Fruit fly (Drosophila melanogaster): ENCODE results near the gene bru2.

bru2 gene

dm6 chr2L:12435976-12436771 lies 92.2 kb downstream of the bru2 start (continued):
- TF ChIP-seq repo (GFP tag; optimal IDR thresholded peaks at IDR 0.05), result no peak
- TF ChIP-seq CG15514 (GFP tag; optimal IDR thresholded peaks at IDR 0.05), result peak; percentile 8
- no peak for TF ChIP-seq CG13624 (GFP tag; optimal IDR thresholded peaks at IDR 0.05)
- no peak for TF ChIP-seq CG2116 (GFP tag; optimal IDR thresholded peaks at IDR 0.05)
- no peak for TF ChIP-seq CG17912 (GFP tag; optimal IDR thresholded peaks at IDR 0.05)
- no peak for TF ChIP-seq odd (GFP tag; optimal IDR thresholded peaks at IDR 0.05)
- no peak for TF ChIP-seq CG1792 (GFP tag; optimal IDR thresholded peaks at IDR 0.05)
- TF ChIP-seq CG7928 (GFP tag; optimal IDR thresholded peaks at IDR 0.05), result no peak
- no peak for TF ChIP-seq Atf3 (GFP tag; optimal IDR thresholded peaks at IDR 0.05)
- TF ChIP-seq E2f2 (GFP tag; IDR thresholded peaks at IDR 0.05), result no peak
- TF ChIP-seq CG6765 (GFP tag; optimal IDR thresholded peaks at IDR 0.05), result no peak
- TF ChIP-seq Doc3 (GFP tag; IDR thresholded peaks at IDR 0.05; ENCODE audit: partially characterized antibody), result no peak
- TF ChIP-seq CG5245 (GFP tag; optimal IDR thresholded peaks at IDR 0.05), result no peak
- TF ChIP-seq Nf-YA (GFP tag; IDR thresholded peaks at IDR 0.05), result no peak
- TF ChIP-seq chif (GFP tag; optimal IDR thresholded peaks at IDR 0.05), result no peak
- no peak for TF ChIP-seq Oli (tag; optimal IDR thresholded peaks at IDR 0.05)
- no peak for TF ChIP-seq toy (GFP tag; IDR thresholded peaks at IDR 0.05)
- TF ChIP-seq chinmo (GFP tag; IDR thresholded peaks at IDR 0.05; ENCODE audit: partially characterized antibody), result peak; percentile 32; the same call in 1 of the 4 replicates
- no peak for TF ChIP-seq CG4854 (GFP tag; optimal IDR thresholded peaks at IDR 0.05)
- TF ChIP-seq Scr (GFP tag; IDR thresholded peaks at IDR 0.05; ENCODE audit: partially characterized antibody), result no peak
- TF ChIP-seq kay (GFP tag; optimal IDR thresholded peaks at IDR 0.05), result no peak
- TF ChIP-seq tio (GFP tag; optimal IDR thresholded peaks at IDR 0.05), result no peak
- TF ChIP-seq CG2199 (GFP tag; IDR thresholded peaks at IDR 0.05), result no peak
- TF ChIP-seq row (GFP tag; IDR thresholded peaks at IDR 0.05), result peak; percentile 88
- no peak for TF ChIP-seq ase (GFP tag; IDR thresholded peaks at IDR 0.05)
- no peak for TF ChIP-seq CG10209 (GFP tag; optimal IDR thresholded peaks at IDR 0.05)
- TF ChIP-seq wek (GFP tag; optimal IDR thresholded peaks at IDR 0.05), result no peak
- TF ChIP-seq fu2 (GFP tag; optimal IDR thresholded peaks at IDR 0.05), result no peak
- TF ChIP-seq seq (GFP tag; IDR thresholded peaks at IDR 0.05), result no peak; the same call in 1 of the 2 replicates
- TF ChIP-seq Elba2 (GFP tag; optimal IDR thresholded peaks at IDR 0.05), result no peak
- TF ChIP-seq sc (optimal IDR thresholded peaks at IDR 0.05), result no peak
- no peak for TF ChIP-seq sc (GFP tag; optimal IDR thresholded peaks at IDR 0.05)
- no peak for TF ChIP-seq fd96Cb (tag; optimal IDR thresholded peaks at IDR 0.05)
- no peak for TF ChIP-seq TFAM (GFP tag; optimal IDR thresholded peaks at IDR 0.05)
- no peak for TF ChIP-seq CG6272 (GFP tag; IDR thresholded peaks at IDR 0.05)
- TF ChIP-seq pita (GFP tag; optimal IDR thresholded peaks at IDR 0.05), result no peak
- no peak for TF ChIP-seq Spps (tag; optimal IDR thresholded peaks at IDR 0.05)
- TF ChIP-seq luna (GFP tag; optimal IDR thresholded peaks at IDR 0.05), result no peak
- no peak for TF ChIP-seq CG8089 (GFP tag; optimal IDR thresholded peaks at IDR 0.05)
- no peak for TF ChIP-seq gcm (GFP tag; optimal IDR thresholded peaks at IDR 0.05)
- no peak for TF ChIP-seq bsh (GFP tag; optimal IDR thresholded peaks at IDR 0.05)
- TF ChIP-seq CG10543 (GFP tag; optimal IDR thresholded peaks at IDR 0.05), result no peak
- TF ChIP-seq Trl (optimal IDR thresholded peaks at IDR 0.05), result no peak
- no peak for TF ChIP-seq Trl (GFP tag; optimal IDR thresholded peaks at IDR 0.05)
- no peak for TF ChIP-seq CG4282 (GFP tag; optimal IDR thresholded peaks at IDR 0.05)
- no peak for TF ChIP-seq ham (GFP tag; IDR thresholded peaks at IDR 0.05)
- peak; percentile 11 for TF ChIP-seq dm (GFP tag; optimal IDR thresholded peaks at IDR 0.05)
- TF ChIP-seq CG3407 (GFP tag; optimal IDR thresholded peaks at IDR 0.05), result no peak
- TF ChIP-seq Asciz (GFP tag; optimal IDR thresholded peaks at IDR 0.05), result no peak
- TF ChIP-seq gcm2 (GFP tag; optimal IDR thresholded peaks at IDR 0.05), result no peak
- TF ChIP-seq NK7.1 (GFP tag; optimal IDR thresholded peaks at IDR 0.05), result no peak

Data from whole organism, embryonic.